Worm (Caenorhabditis elegans): ENCODE data around the gene sma-1.

ce11 chrV:11958343-11959291 is 59.4 kb downstream of the sma-1 start, which contains the start of gene F58H1.5:
- no peak for TF ChIP-seq lin-15B (tag; optimal IDR thresholded peaks at IDR 0.05)
- TF ChIP-seq egl-27 (tag; optimal IDR thresholded peaks at IDR 0.05) = no peak
- TF ChIP-seq tra-1 (GFP tag; IDR thresholded peaks at IDR 0.05) = no peak
- TF ChIP-seq nhr-76 (tag; optimal IDR thresholded peaks at IDR 0.05) = no peak
- TF ChIP-seq nhr-6 (tag; optimal IDR thresholded peaks at IDR 0.05) = no peak
- no peak for TF ChIP-seq mdl-1 (tag; optimal IDR thresholded peaks at IDR 0.05)
- TF ChIP-seq vab-7 (GFP tag; IDR thresholded peaks at IDR 0.05) = no peak
- no peak for TF ChIP-seq mep-1 (tag; optimal IDR thresholded peaks at IDR 0.05)
- TF ChIP-seq nhr-77 (tag; optimal IDR thresholded peaks at IDR 0.05) = no peak

Data from whole organism, L4 larva.